Fruit fly (Drosophila melanogaster) whole organism, pupa: ENCODE results near the gene Syt12.

Experiments
- CG10348 ChIP-seq: fragments of 200-800 bp; sonication (Bioruptor generic); IDR thresholded peaks from 2 replicates; pipeline ENCODE4 v1.3.6; 2022; ENCODE audit warnings: missing biosample characterization, missing genetic modification characterization
- CG12605 ChIP-seq: fragments of 200-800 bp; sonication (Bioruptor generic); IDR thresholded peaks from 2 replicates; pipeline ENCODE4 v1.3.6; 2022; ENCODE audit warnings: missing biosample characterization, missing genetic modification characterization
- CG13204 ChIP-seq: fragments of 200-800 bp; sonication (Bioruptor generic); optimal IDR thresholded peaks from 2 replicates; lab custom pipeline; 2018; ENCODE audit warnings: missing biosample characterization, mild to moderate bottlenecking, missing genetic modification characterization, moderate library complexity
- CG14655 ChIP-seq: fragments of 200-800 bp; sonication (Bioruptor generic); optimal IDR thresholded peaks from 3 replicates; lab custom pipeline; 2017; ENCODE audit warnings: mild to moderate bottlenecking, missing biosample characterization, missing genetic modification reagents, missing genetic modification characterization
- CG15710 ChIP-seq: fragments of 200-800 bp; sonication (Bioruptor generic); optimal IDR thresholded peaks from 2 replicates; lab custom pipeline; 2018; ENCODE audit warnings: missing biosample characterization, mild to moderate bottlenecking, missing genetic modification characterization, moderate library complexity
- CG17806 ChIP-seq: fragments of 200-800 bp; sonication (Bioruptor generic); optimal IDR thresholded peaks from 2 replicates; lab custom pipeline; 2018; ENCODE audit warnings: missing biosample characterization, mild to moderate bottlenecking, missing genetic modification characterization, moderate library complexity
- CG32121 ChIP-seq: fragments of 200-800 bp; sonication (Bioruptor generic); IDR thresholded peaks from 2 replicates; pipeline ENCODE4 v1.3.6; 2022; ENCODE audit warnings: missing biosample characterization, missing genetic modification characterization
- CG34367 ChIP-seq: fragments of 200-800 bp; sonication (Bioruptor generic); optimal IDR thresholded peaks from 2 replicates; lab custom pipeline; 2018; ENCODE audit warnings: missing biosample characterization, mild to moderate bottlenecking, missing genetic modification characterization
- CG4496 ChIP-seq: fragments of 200-800 bp; sonication (Bioruptor generic); IDR thresholded peaks from 3 replicates; pipeline ENCODE4 v1.3.6; 2022; ENCODE audit warnings: missing biosample characterization, missing genetic modification characterization
- CG8159 ChIP-seq: fragments of 200-800 bp; sonication (Bioruptor generic); optimal IDR thresholded peaks from 3 replicates; lab custom pipeline; 2018; ENCODE audit warnings: missing biosample characterization, mild to moderate bottlenecking, missing genetic modification characterization, moderate library complexity
- CG8301 ChIP-seq: fragments of 200-800 bp; sonication (Bioruptor generic); optimal IDR thresholded peaks from 2 replicates; lab custom pipeline; 2018; ENCODE audit warnings: missing biosample characterization, mild to moderate bottlenecking, missing genetic modification characterization
- CG9948 ChIP-seq: fragments of 200-800 bp; sonication (Bioruptor generic); optimal IDR thresholded peaks from 2 replicates; lab custom pipeline; 2018; ENCODE audit warnings: missing biosample characterization, mild to moderate bottlenecking, missing genetic modification characterization, moderate library complexity
- D1 ChIP-seq: fragments of 200-800 bp; sonication (Bioruptor generic); optimal IDR thresholded peaks from 2 replicates; lab custom pipeline; 2018; ENCODE audit warnings: missing biosample characterization, mild to moderate bottlenecking, missing genetic modification characterization, moderate library complexity
- EcR ChIP-seq: fragments of 200-800 bp; sonication (Bioruptor generic); optimal IDR thresholded peaks from 3 replicates; lab custom pipeline; 2019; ENCODE audit warnings: missing biosample characterization, missing genetic modification characterization, mild to moderate bottlenecking, moderate library complexity, missing genetic modification reagents
- Ets98B ChIP-seq: fragments of 200-800 bp; sonication (Bioruptor generic); IDR thresholded peaks from 2 replicates; pipeline ENCODE4 v1.3.6; 2022; ENCODE audit warnings: missing biosample characterization, missing genetic modification characterization
- Pif1A ChIP-seq: fragments of 200-800 bp; sonication (Bioruptor generic); optimal IDR thresholded peaks from 3 replicates; lab custom pipeline; 2016; ENCODE audit warnings: missing biosample characterization, missing genetic modification characterization
- Pif1B ChIP-seq: fragments of 200-800 bp; sonication (Bioruptor generic); optimal IDR thresholded peaks from 3 replicates; lab custom pipeline; 2016; ENCODE audit warnings: missing biosample characterization, missing genetic modification characterization
- Snoo ChIP-seq: fragments of 200-800 bp; sonication (Bioruptor generic); optimal IDR thresholded peaks from 3 replicates; lab custom pipeline; 2017; ENCODE audit warnings: missing biosample characterization, mild to moderate bottlenecking, missing genetic modification characterization, inconsistent platforms
- fd96Ca ChIP-seq: fragments of 200-800 bp; sonication (Bioruptor generic); IDR thresholded peaks from 3 replicates; pipeline ENCODE4 v1.3.6; 2022; ENCODE audit warnings: missing biosample characterization, missing genetic modification characterization
- gl ChIP-seq: fragments of 200-800 bp; sonication (Bioruptor generic); optimal IDR thresholded peaks from 2 replicates; lab custom pipeline; 2018; ENCODE audit warnings: missing biosample characterization, mild to moderate bottlenecking, missing genetic modification characterization
- rn ChIP-seq: fragments of 200-800 bp; sonication (Bioruptor generic); IDR thresholded peaks from 2 replicates; pipeline ENCODE4 v1.3.6; 2022; ENCODE audit warnings: missing biosample characterization, missing genetic modification characterization

Syt12 gene

dm6 chrX:13368149-13368548 lies 9.1 kb downstream of the Syt12 start, which contains the start of gene dmrt11E:
dmrt11E (plus strand) TSS chrX:13368191.
- peak; percentile 27; the same call in 1 of the 2 replicates for TF ChIP-seq CG32121 (GFP tag; lab: Robert Waterston, UW)
- TF ChIP-seq fd96Ca (GFP tag; lab: Robert Waterston, UW) = no peak
- peak; percentile 60 for TF ChIP-seq CG8159 (tag; lab: Kevin White, UChicago)
- peak; percentile 59 for TF ChIP-seq CG15710 (tag; lab: Kevin White, UChicago)
- TF ChIP-seq EcR (GFP tag; lab: Kevin White, UChicago) = no peak
- no peak for TF ChIP-seq Pif1B
- no peak for TF ChIP-seq rn (GFP tag; lab: Robert Waterston, UW)
- TF ChIP-seq Ets98B (GFP tag; lab: Robert Waterston, UW) = peak; percentile 34; the same call in 1 of the 2 replicates
- TF ChIP-seq CG10348 (GFP tag; lab: Robert Waterston, UW) = no peak
- peak; percentile 64; the same call in 2 of the 3 replicates for TF ChIP-seq CG4496 (GFP tag; lab: Robert Waterston, UW)
- TF ChIP-seq Snoo (tag; lab: Kevin White, UChicago) = no peak
- peak; percentile 56 for TF ChIP-seq CG17806 (tag; lab: Kevin White, UChicago)
- TF ChIP-seq CG12605 = no peak
- TF ChIP-seq Pif1A (GFP tag; lab: Kevin White, UChicago) = no peak
- TF ChIP-seq CG34367 (tag; lab: Kevin White, UChicago) = peak; percentile 42
- peak; percentile 58 for TF ChIP-seq CG14655 (GFP tag; lab: Kevin White, UChicago)
- peak; percentile 16 for TF ChIP-seq gl
- peak; percentile 46 for TF ChIP-seq CG9948 (tag; lab: Kevin White, UChicago)
- TF ChIP-seq CG8301 (tag; lab: Kevin White, UChicago) = peak; percentile 40

DNA sequence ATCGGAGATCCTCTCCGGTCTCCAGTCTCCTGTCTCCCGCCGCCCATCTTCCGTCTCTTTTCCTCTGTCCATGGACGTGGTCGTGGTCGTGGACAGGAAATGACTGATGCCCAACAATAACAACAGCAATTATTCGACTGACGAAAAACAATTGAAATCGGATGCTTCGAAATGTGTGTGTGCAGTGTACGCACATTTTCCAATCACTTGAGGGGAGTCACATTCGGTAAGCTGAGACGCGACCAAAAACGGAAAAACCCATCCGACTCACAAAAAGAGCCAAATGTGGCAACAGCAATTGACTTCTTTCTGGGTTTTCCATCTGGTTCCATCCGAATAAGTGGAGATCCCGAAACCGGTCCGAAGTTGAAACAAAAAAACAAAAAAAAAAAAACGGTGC lies 10.4 kb downstream of the Syt12 start:
- TF ChIP-seq fd96Ca (GFP tag; lab: Robert Waterston, UW) (no peak), CG12605 (no peak), Snoo (tag; lab: Kevin White, UChicago) (no peak), D1 (tag; lab: Kevin White, UChicago) (no peak), rn (GFP tag; lab: Robert Waterston, UW) (no peak), CG10348 (GFP tag; lab: Robert Waterston, UW) (no peak), CG8301 (tag; lab: Kevin White, UChicago) (no peak), CG32121 (GFP tag; lab: Robert Waterston, UW) (no peak), Ets98B (GFP tag; lab: Robert Waterston, UW) (no peak), CG15710 (tag; lab: Kevin White, UChicago) (no peak), CG17806 (tag; lab: Kevin White, UChicago) (no peak), CG8159 (tag; lab: Kevin White, UChicago) (no peak), CG34367 (tag; lab: Kevin White, UChicago) (no peak), CG13204 (GFP tag; lab: Kevin White, UChicago) (no peak), CG4496 (GFP tag; lab: Robert Waterston, UW) (no peak), gl (no peak), CG9948 (tag; lab: Kevin White, UChicago) (no peak), Pif1B (no peak)

- no peak for TF ChIP-seq CG34367 (tag; lab: Kevin White, UChicago)
- TF ChIP-seq Snoo (tag; lab: Kevin White, UChicago) = no peak
- TF ChIP-seq Ets98B (GFP tag; lab: Robert Waterston, UW) = no peak
- no peak for TF ChIP-seq CG8301 (tag; lab: Kevin White, UChicago)
- TF ChIP-seq CG32121 (GFP tag; lab: Robert Waterston, UW) = no peak
- TF ChIP-seq CG8159 (tag; lab: Kevin White, UChicago) = no peak
- TF ChIP-seq CG12605 = no peak
- no peak for TF ChIP-seq CG10348 (GFP tag; lab: Robert Waterston, UW)
- TF ChIP-seq, all 21 proteins: peak for 0
Measured at dm6 chrX:13370306-13370705, 11.3 kb downstream of the Syt12 start, which contains the start of gene CG1640. CG1640 (plus strand) TSS chrX:13370606.

- TF ChIP-seq CG13204 (GFP tag; lab: Kevin White, UChicago) = no peak
- TF ChIP-seq CG8301 (tag; lab: Kevin White, UChicago) = no peak
- no peak for TF ChIP-seq Snoo (tag; lab: Kevin White, UChicago)
- no peak for TF ChIP-seq CG12605
- no peak for TF ChIP-seq CG9948 (tag; lab: Kevin White, UChicago)
- TF ChIP-seq CG32121 (GFP tag; lab: Robert Waterston, UW) = peak; percentile 28; the same call in 1 of the 2 replicates
- no peak for TF ChIP-seq rn (GFP tag; lab: Robert Waterston, UW)
- no peak for TF ChIP-seq CG15710 (tag; lab: Kevin White, UChicago)
- TF ChIP-seq fd96Ca (GFP tag; lab: Robert Waterston, UW) = no peak
- no peak for TF ChIP-seq Pif1B
- TF ChIP-seq EcR (GFP tag; lab: Kevin White, UChicago) = no peak
- TF ChIP-seq D1 (tag; lab: Kevin White, UChicago) = no peak
- no peak for TF ChIP-seq gl
- no peak for TF ChIP-seq CG17806 (tag; lab: Kevin White, UChicago)
- peak; percentile 54; the same call in 2 of the 3 replicates for TF ChIP-seq CG4496 (GFP tag; lab: Robert Waterston, UW)
- no peak for TF ChIP-seq CG14655 (GFP tag; lab: Kevin White, UChicago)
- TF ChIP-seq CG34367 (tag; lab: Kevin White, UChicago) = no peak
- no peak for TF ChIP-seq CG8159 (tag; lab: Kevin White, UChicago)
- TF ChIP-seq CG10348 (GFP tag; lab: Robert Waterston, UW) = no peak
- no peak for TF ChIP-seq Pif1A (GFP tag; lab: Kevin White, UChicago)
- TF ChIP-seq Ets98B (GFP tag; lab: Robert Waterston, UW) = peak; percentile 17; the same call in 1 of the 2 replicates
Measured at dm6 chrX:13370826-13371703, 12.0 kb downstream of the Syt12 start.
